Worm (Caenorhabditis elegans) whole organism, midembryonic: ENCODE data around the gene Y26G10.5.

Experiments used
- T22C8.4 ChIP-seq: fragments of 200-800 bp; sonication (Bioruptor generic); IDR thresholded peaks from 2 replicates; pipeline ENCODE4 v1.3.6; 2022; ENCODE audit warnings: missing genetic modification characterization, missing compliant biosample characterization
- flt-1 ChIP-seq: fragments of 200-800 bp; sonication (Bioruptor generic); IDR thresholded peaks from 2 replicates; pipeline ENCODE4 v1.3.6; 2022; ENCODE audit warnings: missing genetic modification characterization, missing compliant biosample characterization
- med-1 ChIP-seq: sonication (generic microtip); optimal IDR thresholded peaks from 2 replicates; lab custom pipeline; 2017; ENCODE audit warnings: missing genetic modification characterization, mild to moderate bottlenecking, missing compliant biosample characterization, antibody characterized with exemption, missing genetic modification reagents; ENCODE audit not compliant: insufficient read depth
- ref-1 ChIP-seq: fragments of 200-800 bp; sonication (Bioruptor generic); conservative IDR thresholded peaks from 2 replicates; pipeline ENCODE4 v1.3.6; 2022; ENCODE audit warnings: missing genetic modification reagents, missing genetic modification characterization, missing compliant biosample characterization
- tab-1 ChIP-seq: fragments of 200-800 bp; sonication (Bioruptor generic); IDR thresholded peaks from 2 replicates; pipeline ENCODE4 v1.3.6; 2022; ENCODE audit warnings: missing genetic modification characterization, missing compliant biosample characterization
- ztf-29 ChIP-seq: fragments of 200-800 bp; sonication (Bioruptor generic); IDR thresholded peaks from 2 replicates; pipeline ENCODE4 v1.3.6; 2022; ENCODE audit warnings: missing genetic modification reagents, missing genetic modification characterization, missing compliant biosample characterization

DNA sequence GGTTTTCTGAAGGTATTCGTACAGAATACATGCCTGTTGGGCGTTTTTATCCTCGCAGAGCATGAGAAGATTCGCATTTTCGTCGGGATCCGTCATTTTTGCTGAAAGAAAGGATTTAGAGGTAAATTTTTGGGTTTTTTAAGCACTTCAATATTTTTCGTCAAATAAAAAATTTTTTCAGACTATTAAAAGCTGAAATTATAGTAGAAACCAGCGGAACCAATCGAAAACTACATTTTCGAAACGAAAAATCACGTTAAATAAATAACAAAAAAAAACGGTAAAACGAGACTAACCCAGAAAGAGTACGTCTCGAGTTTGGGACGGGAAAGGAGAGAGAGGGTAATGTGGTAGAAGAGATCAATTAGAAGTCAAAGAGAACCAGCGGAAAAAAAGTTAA is 50.2 kb downstream of the Y26G10.5 start, which contains the start of gene fbxa-192:
- TF ChIP-seq ztf-29, result no peak
- TF ChIP-seq ref-1 (GFP tag; lab: Robert Waterston, UW), result no peak
- TF ChIP-seq med-1 (GFP tag; lab: Kevin White, UChicago), result no peak
- TF ChIP-seq flt-1 (GFP tag; lab: Robert Waterston, UW), result no peak
- no peak for TF ChIP-seq T22C8.4 (GFP tag; lab: Robert Waterston, UW)
- TF ChIP-seq tab-1, result no peak
